Worm (Caenorhabditis elegans): ENCODE measurements around the gene Y57G11A.5.

DNA sequence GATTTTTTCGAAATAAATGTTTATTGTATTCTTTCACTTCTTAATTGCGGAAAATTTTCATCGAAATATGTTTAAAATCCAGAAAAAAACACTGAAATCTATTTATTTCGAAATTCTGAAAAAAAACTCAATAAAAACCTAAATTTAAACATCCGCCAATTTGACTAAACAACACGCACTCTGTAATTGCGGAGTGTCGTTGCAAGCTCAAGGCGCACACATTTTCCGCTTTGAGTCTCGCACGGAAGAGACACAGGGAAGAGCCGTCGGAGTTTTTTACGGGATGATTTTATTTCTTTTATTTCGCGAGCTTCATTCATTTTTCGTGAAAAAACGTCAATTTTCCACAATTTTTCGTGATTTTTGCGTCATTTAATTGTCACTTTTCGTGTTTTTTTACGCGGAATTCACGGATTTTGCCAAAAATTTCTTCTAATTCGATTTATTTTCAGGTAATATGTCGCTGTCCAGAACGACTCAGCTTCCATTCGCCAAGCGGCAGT lies 48.2 kb downstream of the Y57G11A.5 start, which contains the start of gene dld-1:
- no peak for TF ChIP-seq scrt-1 (GFP tag; IDR thresholded peaks at IDR 0.05)
- TF ChIP-seq sea-1 (GFP tag; conservative IDR thresholded peaks at IDR 0.05): no peak
- no peak for TF ChIP-seq ama-1 (optimal IDR thresholded peaks at IDR 0.05)
- no peak for TF ChIP-seq hnd-1 (tag; optimal IDR thresholded peaks at IDR 0.05)
- no peak for TF ChIP-seq tra-4 (tag; optimal IDR thresholded peaks at IDR 0.05)
